Worm (Caenorhabditis elegans): ENCODE results near the gene ZK1248.17.

The ZK1248.17 gene

DNA sequence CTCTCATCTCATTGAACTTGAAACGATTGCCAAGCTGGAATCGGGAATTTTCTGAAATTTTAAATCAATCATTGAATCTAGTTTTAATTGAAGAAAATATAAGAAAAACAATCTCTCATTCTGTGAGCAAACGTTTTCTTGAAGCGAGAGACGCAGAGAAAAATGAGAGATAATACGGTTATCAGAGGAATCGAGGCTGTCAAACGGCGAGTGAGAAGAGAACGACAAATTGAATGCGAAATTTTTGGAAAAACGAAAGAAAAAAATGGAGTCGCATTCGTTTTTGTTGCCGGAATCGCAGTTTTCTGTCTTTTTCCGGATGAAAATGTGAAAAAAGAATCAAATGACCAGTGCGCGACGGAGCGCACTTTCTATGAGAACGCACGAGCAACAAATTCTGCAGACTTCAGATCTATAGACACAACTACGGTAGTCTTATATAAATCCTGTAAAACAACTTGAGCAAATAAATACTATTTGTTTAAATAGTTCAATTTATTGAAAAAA, 28.3 kb upstream of the ZK1248.17 start, which contains the start of gene tex-2 (continued):
- TF ChIP-seq tbp1 (GFP tag; optimal IDR thresholded peaks at IDR 0.05) = peak; percentile 11
- no peak for TF ChIP-seq ztf-28 (GFP tag; IDR thresholded peaks at IDR 0.05)
- TF ChIP-seq dpff-1 (tag; optimal IDR thresholded peaks at IDR 0.05) = no peak
- TF ChIP-seq ceh-79 (tag; optimal IDR thresholded peaks at IDR 0.05) = no peak
- no peak for TF ChIP-seq lin-35 (GFP tag; optimal IDR thresholded peaks at IDR 0.05)
- TF ChIP-seq ceh-100 (GFP tag; IDR thresholded peaks at IDR 0.05) = peak; percentile 94
- TF ChIP-seq tbx-9 (tag; optimal IDR thresholded peaks at IDR 0.05; ENCODE audit: borderline replicate concordance) = no peak
- TF ChIP-seq hlh-26 (GFP tag; conservative IDR thresholded peaks at IDR 0.05) = no peak
- TF ChIP-seq athp-1 (tag; optimal IDR thresholded peaks at IDR 0.05) = no peak
- peak; percentile 47; the same call in 1 of the 2 replicates for TF ChIP-seq pbrm-1 (GFP tag; IDR thresholded peaks at IDR 0.05)
- TF ChIP-seq rcor-1 (GFP tag; IDR thresholded peaks at IDR 0.05) = no peak
- TF ChIP-seq ceh-91 (GFP tag; IDR thresholded peaks at IDR 0.05) = no peak
- TF ChIP-seq lir-1 (GFP tag; conservative IDR thresholded peaks at IDR 0.05) = no peak
- TF ChIP-seq hrde-1 (tag; optimal IDR thresholded peaks at IDR 0.05; ENCODE audit: borderline replicate concordance) = no peak
- TF ChIP-seq madf-8 (GFP tag; conservative IDR thresholded peaks at IDR 0.05) = no peak
- TF ChIP-seq F22D6.2 (tag; optimal IDR thresholded peaks at IDR 0.05) = no peak
- no peak for TF ChIP-seq egrh-3 (GFP tag; IDR thresholded peaks at IDR 0.05)
- no peak for TF ChIP-seq B0336.3 (GFP tag; IDR thresholded peaks at IDR 0.05)
- peak; percentile 70; the same call in 1 of the 2 replicates for TF ChIP-seq hmg-1.2 (GFP tag; IDR thresholded peaks at IDR 0.05)
- no peak for TF ChIP-seq somi-1 (GFP tag; optimal IDR thresholded peaks at IDR 0.05)
- no peak for TF ChIP-seq nfya-2 (GFP tag; IDR thresholded peaks at IDR 0.05)
- TF ChIP-seq mcd-1 (GFP tag; IDR thresholded peaks at IDR 0.05) = peak; percentile 85
- TF ChIP-seq lsy-27 (tag; optimal IDR thresholded peaks at IDR 0.05; ENCODE audit: borderline replicate concordance, insufficient read depth) = peak; percentile 14
- no peak for TF ChIP-seq T26A5.8 (tag; optimal IDR thresholded peaks at IDR 0.05)
- no peak for TF ChIP-seq K12H6.12 (tag; optimal IDR thresholded peaks at IDR 0.05)
- TF ChIP-seq hsf-1 (GFP tag; IDR thresholded peaks at IDR 0.05) = no peak
- TF ChIP-seq B0261.1 (tag; optimal IDR thresholded peaks at IDR 0.05) = no peak
- no peak for TF ChIP-seq aptf-2 (GFP tag; conservative IDR thresholded peaks at IDR 0.05)
- peak; percentile 20 for TF ChIP-seq lin-54 (GFP tag; optimal IDR thresholded peaks at IDR 0.05)
- no peak for TF ChIP-seq ztf-22 (GFP tag; optimal IDR thresholded peaks at IDR 0.05)
- TF ChIP-seq ceh-27 (GFP tag; optimal IDR thresholded peaks at IDR 0.05) = no peak
- TF ChIP-seq ceh-58 (GFP tag; IDR thresholded peaks at IDR 0.05) = no peak
- TF ChIP-seq ama-1 (optimal IDR thresholded peaks at IDR 0.05) = no peak
- no peak for TF ChIP-seq ama-1 (GFP tag; optimal IDR thresholded peaks at IDR 0.05)
- TF ChIP-seq F37B4.10 (GFP tag; IDR thresholded peaks at IDR 0.05) = no peak
- no peak for TF ChIP-seq egl-44 (GFP tag; IDR thresholded peaks at IDR 0.05)
- TF ChIP-seq atf-7 (tag; optimal IDR thresholded peaks at IDR 0.05) = no peak
- peak; percentile 15 for TF ChIP-seq lsl-1 (GFP tag; optimal IDR thresholded peaks at IDR 0.05)
- TF ChIP-seq ztf-25 (GFP tag; IDR thresholded peaks at IDR 0.05) = no peak
- no peak for TF ChIP-seq akir-1 (GFP tag; optimal IDR thresholded peaks at IDR 0.05)
- TF ChIP-seq snpc-4 (GFP tag; optimal IDR thresholded peaks at IDR 0.05) = no peak
- TF ChIP-seq snpc-4 (tag; optimal IDR thresholded peaks at IDR 0.05) = peak in 1 of 4 experiments; percentile 51
- TF ChIP-seq nhr-179 (tag; optimal IDR thresholded peaks at IDR 0.05) = no peak
- peak; percentile 84 for TF ChIP-seq nhr-80 (tag; optimal IDR thresholded peaks at IDR 0.05)
- no peak for TF ChIP-seq gei-17 (GFP tag; optimal IDR thresholded peaks at IDR 0.05)
- TF ChIP-seq rpc-1 (optimal IDR thresholded peaks at IDR 0.05) = no peak
- TF ChIP-seq rpc-1 (tag; optimal IDR thresholded peaks at IDR 0.05) = no peak
- no peak for TF ChIP-seq mxl-1 (tag; optimal IDR thresholded peaks at IDR 0.05)
- TF ChIP-seq sptf-2 (GFP tag; optimal IDR thresholded peaks at IDR 0.05) = no peak
